Worm (Caenorhabditis elegans) whole organism, L1 larva: ENCODE data around the gene lron-13.

Source experiments
- C16A3.4 ChIP-seq: fragments of 150-350 bp; optimal IDR thresholded peaks from 2 replicates; lab custom pipeline; 2014; ENCODE audit warnings: missing biosample characterization, missing genetic modification characterization
- aha-1 ChIP-seq: fragments of 150-350 bp; optimal IDR thresholded peaks from 2 replicates; lab custom pipeline; 2014; ENCODE audit warnings: missing biosample characterization, missing genetic modification characterization
- ama-1 ChIP-seq: fragments of 150-350 bp; optimal IDR thresholded peaks from 2 replicates; lab custom pipeline; 2014
- blmp-1 ChIP-seq: fragments of 150-350 bp; optimal IDR thresholded peaks from 2 replicates; lab custom pipeline; 2014; ENCODE audit warnings: missing biosample characterization, missing genetic modification characterization
- ceh-63 ChIP-seq: fragments of 200-800 bp; sonication (Bioruptor generic); optimal IDR thresholded peaks from 2 replicates; lab custom pipeline; 2018; ENCODE audit warnings: mild to moderate bottlenecking, missing genetic modification characterization, missing compliant biosample characterization
- ceh-82 ChIP-seq, 3 experiments: fragments of 150-350 bp in 1 of 3; sonication (generic microtip) in 2 of 3; optimal IDR thresholded peaks; 2 replicates each; lab custom pipeline; 2014 to 2017; ENCODE audit warnings: missing biosample characterization in 3 of 3, missing genetic modification characterization in 3 of 3
- ces-1 ChIP-seq: fragments of 150-350 bp; optimal IDR thresholded peaks from 2 replicates; lab custom pipeline; 2014; ENCODE audit warnings: missing biosample characterization, missing genetic modification reagents, missing genetic modification characterization
- dpl-1 ChIP-seq, 3 experiments: fragments of 150-350 bp in 2 of 3; sonication (generic microtip) in 1 of 3; optimal IDR thresholded peaks; 2 replicates each; lab custom pipeline; 2014 to 2017; ENCODE audit warnings: missing biosample characterization in 3 of 3, missing genetic modification characterization in 3 of 3, missing genetic modification reagents in 3 of 3
- efl-1 ChIP-seq, 4 experiments: fragments of 150-350 bp; optimal IDR thresholded peaks in 3 of 4; peaks in 1 of 4; 1 replicate in 1 of 4; 2 replicates in 3 of 4; lab custom pipeline; 2014; ENCODE audit warnings: missing biosample characterization in 2 of 4, missing genetic modification characterization in 2 of 4, missing genetic modification reagents in 2 of 4
- efl-3 ChIP-seq: fragments of 200-800 bp; sonication (Bioruptor generic); optimal IDR thresholded peaks from 2 replicates; lab custom pipeline; 2018; ENCODE audit warnings: mild to moderate bottlenecking, missing genetic modification characterization, missing compliant biosample characterization
- elt-2 ChIP-seq: sonication (generic microtip); optimal IDR thresholded peaks from 2 replicates; lab custom pipeline; 2016; ENCODE audit warnings: missing genetic modification characterization, mild to moderate bottlenecking, inconsistent platforms, missing compliant biosample characterization, missing genetic modification reagents
- elt-3 ChIP-seq, 6 experiments: fragments of 150-350 bp in 1 of 6; sonication (generic microtip); optimal IDR thresholded peaks; 2 replicates each; lab custom pipeline; 2017 to 2018; ENCODE audit warnings: missing biosample characterization in 6 of 6, missing genetic modification characterization in 6 of 6, inconsistent platforms in 1 of 6
- fos-1 ChIP-seq: fragments of 150-350 bp; optimal IDR thresholded peaks from 2 replicates; lab custom pipeline; 2014; ENCODE audit warnings: missing biosample characterization, missing genetic modification characterization
- grh-1 ChIP-seq: fragments of 200-800 bp; sonication (Bioruptor generic); IDR thresholded peaks from 2 replicates; pipeline ENCODE4 v1.3.6; 2022; ENCODE audit warnings: missing genetic modification reagents, missing genetic modification characterization, missing compliant biosample characterization
- hlh-4 ChIP-seq: sonication (generic microtip); optimal IDR thresholded peaks from 2 replicates; lab custom pipeline; 2016; ENCODE audit warnings: mild to moderate bottlenecking, missing genetic modification characterization, missing compliant biosample characterization
- irx-1 ChIP-seq: sonication (generic microtip); optimal IDR thresholded peaks from 2 replicates; lab custom pipeline; 2016; ENCODE audit warnings: missing genetic modification characterization, missing compliant biosample characterization
- lin-13 ChIP-seq: fragments of 150-350 bp; optimal IDR thresholded peaks from 2 replicates; lab custom pipeline; 2014; ENCODE audit warnings: missing biosample characterization, missing genetic modification reagents, missing genetic modification characterization
- lin-14 ChIP-seq: fragments of 200-800 bp; sonication (Bioruptor generic); optimal IDR thresholded peaks from 2 replicates; lab custom pipeline; 2018; ENCODE audit warnings: mild to moderate bottlenecking, missing genetic modification characterization, moderate library complexity, missing compliant biosample characterization
- lin-15B ChIP-seq: fragments of 150-350 bp; sonication (generic microtip); optimal IDR thresholded peaks from 3 replicates; lab custom pipeline; 2014; ENCODE audit warnings: missing biosample characterization, missing genetic modification characterization
- lin-35 ChIP-seq, 2 experiments: fragments of 150-350 bp; optimal IDR thresholded peaks; 2 replicates each; lab custom pipeline; 2014; ENCODE audit warnings: missing biosample characterization in 2 of 2, missing genetic modification characterization in 2 of 2, missing genetic modification reagents in 2 of 2
- lir-3 ChIP-seq: sonication (generic microtip); optimal IDR thresholded peaks from 2 replicates; lab custom pipeline; 2016; ENCODE audit warnings: mild to moderate bottlenecking, missing genetic modification characterization, moderate library complexity, missing compliant biosample characterization; ENCODE audit not compliant: poor library complexity
- lsy-2 ChIP-seq, 2 experiments: fragments of 150-350 bp; optimal IDR thresholded peaks; 2 replicates each; lab custom pipeline; 2014; ENCODE audit warnings: missing biosample characterization in 2 of 2, missing genetic modification characterization in 2 of 2
- mab-9 ChIP-seq: fragments of 200-800 bp; sonication (Bioruptor generic); IDR thresholded peaks from 2 replicates; pipeline ENCODE4 v1.3.6; 2022; ENCODE audit warnings: missing genetic modification reagents, missing genetic modification characterization, missing compliant biosample characterization
- mdl-1 ChIP-seq, 2 experiments: fragments of 150-350 bp; optimal IDR thresholded peaks; 2 replicates each; lab custom pipeline; 2014 to 2017; ENCODE audit warnings: missing biosample characterization in 2 of 2, missing genetic modification characterization in 2 of 2, inconsistent platforms in 1 of 2
- mep-1 ChIP-seq: fragments of 150-350 bp; optimal IDR thresholded peaks from 2 replicates; lab custom pipeline; 2014; ENCODE audit warnings: missing biosample characterization, missing genetic modification characterization
- nhr-11 ChIP-seq: fragments of 150-350 bp; optimal IDR thresholded peaks from 2 replicates; lab custom pipeline; 2014; ENCODE audit warnings: missing biosample characterization, missing genetic modification characterization
- nhr-12 ChIP-seq: sonication (generic microtip); optimal IDR thresholded peaks from 2 replicates; lab custom pipeline; 2017; ENCODE audit warnings: missing biosample characterization, missing genetic modification characterization
- nhr-20 ChIP-seq: sonication (generic microtip); optimal IDR thresholded peaks from 2 replicates; lab custom pipeline; 2016; ENCODE audit warnings: mild to moderate bottlenecking, missing genetic modification characterization, missing compliant biosample characterization
- nhr-28 ChIP-seq: fragments of 150-350 bp; optimal IDR thresholded peaks from 2 replicates; lab custom pipeline; 2014; ENCODE audit warnings: missing biosample characterization, missing genetic modification characterization
- nhr-76 ChIP-seq: sonication (generic microtip); optimal IDR thresholded peaks from 2 replicates; lab custom pipeline; 2017; ENCODE audit warnings: missing biosample characterization, missing genetic modification characterization
- nhr-84 ChIP-seq: sonication (generic microtip); optimal IDR thresholded peaks from 2 replicates; lab custom pipeline; 2017; ENCODE audit warnings: missing biosample characterization, missing genetic modification characterization
- nhr-85 ChIP-seq: sonication (generic microtip); peaks from one replicate; lab custom pipeline; 2016; ENCODE audit warnings: missing genetic modification characterization, inconsistent platforms, missing compliant biosample characterization
- nhr-90 ChIP-seq: sonication (generic microtip); optimal IDR thresholded peaks from 2 replicates; lab custom pipeline; 2016; ENCODE audit warnings: mild to moderate bottlenecking, missing genetic modification characterization, missing compliant biosample characterization; ENCODE audit not compliant: poor library complexity
- pax-3 ChIP-seq: fragments of 200-800 bp; sonication (Bioruptor generic); optimal IDR thresholded peaks from 2 replicates; lab custom pipeline; 2018; ENCODE audit warnings: mild to moderate bottlenecking, missing genetic modification characterization, moderate library complexity, missing compliant biosample characterization
- rnt-1 ChIP-seq: sonication (generic microtip); optimal IDR thresholded peaks from 2 replicates; lab custom pipeline; 2016; ENCODE audit warnings: mild to moderate bottlenecking, missing genetic modification characterization, moderate library complexity, missing compliant biosample characterization
- snu-23 ChIP-seq: sonication (generic microtip); optimal IDR thresholded peaks from 2 replicates; lab custom pipeline; 2016; ENCODE audit warnings: missing genetic modification characterization, missing compliant biosample characterization
- swsn-7 ChIP-seq: sonication (generic microtip); optimal IDR thresholded peaks from 2 replicates; lab custom pipeline; 2016; ENCODE audit warnings: missing genetic modification characterization, missing compliant biosample characterization
- unc-30 ChIP-seq: sonication (generic microtip); optimal IDR thresholded peaks from 2 replicates; lab custom pipeline; 2017; ENCODE audit warnings: missing biosample characterization, missing genetic modification characterization
- vab-15 ChIP-seq: sonication (generic microtip); optimal IDR thresholded peaks from 2 replicates; lab custom pipeline; 2017; ENCODE audit warnings: missing genotype, mild to moderate bottlenecking, missing genetic modification characterization, missing compliant biosample characterization
- xbp-1 ChIP-seq: sonication (generic microtip); optimal IDR thresholded peaks from 2 replicates; lab custom pipeline; 2016; ENCODE audit warnings: missing genetic modification characterization, missing compliant biosample characterization
- zag-1 ChIP-seq: fragments of 150-350 bp; optimal IDR thresholded peaks from 2 replicates; lab custom pipeline; 2014; ENCODE audit warnings: missing biosample characterization, missing genetic modification characterization
- zip-4 ChIP-seq: fragments of 200-800 bp; sonication (Bioruptor generic); optimal IDR thresholded peaks from 2 replicates; lab custom pipeline; 2018; ENCODE audit warnings: mild to moderate bottlenecking, missing genetic modification characterization, moderate library complexity, missing compliant biosample characterization
- ztf-4 ChIP-seq: fragments of 150-350 bp; optimal IDR thresholded peaks from 2 replicates; lab custom pipeline; 2014; ENCODE audit warnings: missing biosample characterization, missing genetic modification characterization

The lron-13 gene

DNA sequence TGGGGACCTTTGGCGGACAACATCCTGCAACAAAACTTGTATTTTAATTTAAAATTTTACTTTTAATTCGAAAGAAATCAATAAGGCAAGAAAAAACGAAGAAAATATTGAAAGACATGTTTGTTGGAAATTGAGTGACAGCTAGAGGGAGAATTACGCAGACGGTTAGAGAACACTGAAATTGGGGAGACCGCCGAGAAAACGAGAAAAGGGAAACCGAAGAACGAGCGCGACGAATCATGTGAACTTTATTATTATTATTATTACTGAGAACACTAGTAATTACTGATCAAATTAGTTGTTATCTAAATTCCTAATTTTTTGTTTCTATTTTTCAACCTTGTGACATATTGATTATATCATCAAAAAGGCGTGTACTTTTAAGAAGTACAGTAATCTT is 21.7 kb downstream of the lron-13 start, which contains the start of gene mmad-1 (continued):
- no peak for TF ChIP-seq nhr-12 (tag; lab: Kevin White, UChicago)
- TF ChIP-seq swsn-7 (tag; lab: Kevin White, UChicago) = peak; percentile 60
- no peak for TF ChIP-seq ces-1 (GFP tag; lab: Kevin White, UChicago)
- TF ChIP-seq vab-15 = no peak
- peak; percentile 31 for TF ChIP-seq ztf-4
- peak; percentile 82 for TF ChIP-seq nhr-20 (tag; lab: Kevin White, UChicago)
- peak; percentile 54 for TF ChIP-seq ama-1
- peak; percentile 2 for TF ChIP-seq lin-13
- TF ChIP-seq C16A3.4 (tag; lab: Kevin White, UChicago) = no peak
- TF ChIP-seq xbp-1 (tag; lab: Kevin White, UChicago) = peak; percentile 25
- peak in 2 of 3 experiments; percentile 19 to 51 for TF ChIP-seq ceh-82 (tag; optimal IDR thresholded peaks at IDR 0.05; lab: Kevin White, UChicago)
- no peak for TF ChIP-seq ceh-63 (GFP tag; lab: Kevin White, UChicago)
- TF ChIP-seq lir-3 = no peak
- TF ChIP-seq nhr-90 = peak; percentile 71
- peak; percentile 40 to 41 for TF ChIP-seq efl-1 (optimal IDR thresholded peaks at IDR 0.05; lab: Kevin White, UChicago)
- TF ChIP-seq efl-1 (GFP tag; optimal IDR thresholded peaks at IDR 0.05 in 1 of 2; lab: Kevin White, UChicago) = peak; percentile 4 to 43
- TF ChIP-seq mdl-1 (tag; optimal IDR thresholded peaks at IDR 0.05; lab: Kevin White, UChicago) = peak in 1 of 2 experiments; percentile 73
- no peak for TF ChIP-seq mab-9 (GFP tag; lab: Robert Waterston, UW)
- no peak for TF ChIP-seq nhr-11
- TF ChIP-seq irx-1 = no peak
- no peak for TF ChIP-seq nhr-28 (tag; lab: Kevin White, UChicago)
- TF ChIP-seq blmp-1 (tag; lab: Kevin White, UChicago) = peak; percentile 90
- peak in 1 of 3 experiments; percentile 35 for TF ChIP-seq dpl-1 (GFP tag; optimal IDR thresholded peaks at IDR 0.05; lab: Kevin White, UChicago)
- peak; percentile 24 for TF ChIP-seq elt-2 (tag; lab: Kevin White, UChicago)
- TF ChIP-seq fos-1 (tag; lab: Kevin White, UChicago) = no peak
- no peak for TF ChIP-seq grh-1 (GFP tag; lab: Robert Waterston, UW)
- peak; percentile 44 to 52 for TF ChIP-seq lsy-2 (tag; optimal IDR thresholded peaks at IDR 0.05; lab: Kevin White, UChicago)
- peak in 2 of 6 experiments; percentile 23 to 88 for TF ChIP-seq elt-3 (tag; optimal IDR thresholded peaks at IDR 0.05; lab: Kevin White, UChicago)

DNA sequence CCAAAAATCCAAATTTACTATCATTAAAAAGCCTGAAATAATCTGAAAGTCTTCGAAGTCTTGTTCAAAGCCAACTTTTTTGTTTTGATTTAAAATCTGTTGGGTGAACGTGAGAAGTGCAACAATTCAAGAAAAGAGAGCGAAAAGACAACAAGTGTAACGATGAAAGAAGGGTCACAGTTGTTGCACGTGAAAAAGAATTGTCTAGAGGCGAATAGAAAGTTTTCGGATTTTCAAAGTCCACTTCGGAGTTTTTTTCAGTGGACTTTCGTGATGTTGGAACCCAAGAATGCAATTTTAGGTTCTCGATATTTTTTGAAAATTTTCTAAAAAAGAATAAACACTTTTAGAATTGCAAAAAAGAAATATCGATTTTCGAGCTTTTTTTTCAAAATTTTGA is 22.7 kb downstream of the lron-13 start:
- TF ChIP-seq pax-3 (tag; lab: Kevin White, UChicago) = no peak
- TF ChIP-seq efl-3 (GFP tag; lab: Kevin White, UChicago) = no peak
- TF ChIP-seq snu-23 (GFP tag; lab: Kevin White, UChicago) = peak; percentile 21

DNA sequence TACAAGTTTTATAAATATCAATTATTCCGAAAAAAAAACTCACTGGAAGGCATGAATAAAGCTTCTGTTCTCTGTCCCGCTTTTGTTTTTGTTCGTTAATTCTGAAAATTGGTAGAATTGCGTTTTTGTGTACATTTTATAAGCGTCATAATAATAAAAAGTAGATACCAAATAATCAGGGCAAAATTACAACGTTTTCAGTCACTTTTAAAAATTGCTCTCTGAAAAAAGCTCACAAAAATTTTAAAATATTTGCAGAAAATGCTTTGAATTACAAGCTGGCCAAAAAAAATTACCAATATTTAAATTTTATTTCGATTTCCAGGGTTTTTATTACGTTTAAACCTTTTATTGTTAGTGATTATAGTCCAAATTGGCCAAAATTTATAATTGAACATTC is 28.0 kb downstream of the lron-13 start, which contains the start of gene scav-2:
TSS of gene scav-2 (minus strand) at position 101 of the 400 bp plus-strand sequence.
- TF ChIP-seq fos-1 (tag; lab: Kevin White, UChicago) = no peak
- no peak for TF ChIP-seq nhr-85 (tag; lab: Kevin White, UChicago)
- TF ChIP-seq mep-1 (tag; lab: Kevin White, UChicago) = no peak
- no peak for TF ChIP-seq swsn-7 (tag; lab: Kevin White, UChicago)
- TF ChIP-seq lin-15B (tag; lab: Kevin White, UChicago) = no peak
- TF ChIP-seq ama-1 = no peak
- TF ChIP-seq aha-1 (tag; lab: Kevin White, UChicago) = no peak
- no peak for TF ChIP-seq zag-1
- TF ChIP-seq rnt-1 (tag; lab: Kevin White, UChicago) = no peak
- TF ChIP-seq lin-35 (GFP tag; optimal IDR thresholded peaks at IDR 0.05; lab: Kevin White, UChicago) = no peak
- no peak for TF ChIP-seq hlh-4
- no peak for TF ChIP-seq nhr-76 (tag; lab: Kevin White, UChicago)
- no peak for TF ChIP-seq elt-3 (tag; optimal IDR thresholded peaks at IDR 0.05; lab: Kevin White, UChicago)
- no peak for TF ChIP-seq lin-14 (GFP tag; lab: Kevin White, UChicago)
- no peak for TF ChIP-seq nhr-84
- TF ChIP-seq unc-30 (tag; lab: Kevin White, UChicago) = no peak
- TF ChIP-seq lsy-2 (tag; optimal IDR thresholded peaks at IDR 0.05; lab: Kevin White, UChicago) = no peak
- no peak for TF ChIP-seq zip-4 (GFP tag; lab: Kevin White, UChicago)
- TF ChIP-seq snu-23 (GFP tag; lab: Kevin White, UChicago) = no peak
